Fruit fly (Drosophila melanogaster): ENCODE measurements around the gene CG9953.

CG9953 gene

DNA sequence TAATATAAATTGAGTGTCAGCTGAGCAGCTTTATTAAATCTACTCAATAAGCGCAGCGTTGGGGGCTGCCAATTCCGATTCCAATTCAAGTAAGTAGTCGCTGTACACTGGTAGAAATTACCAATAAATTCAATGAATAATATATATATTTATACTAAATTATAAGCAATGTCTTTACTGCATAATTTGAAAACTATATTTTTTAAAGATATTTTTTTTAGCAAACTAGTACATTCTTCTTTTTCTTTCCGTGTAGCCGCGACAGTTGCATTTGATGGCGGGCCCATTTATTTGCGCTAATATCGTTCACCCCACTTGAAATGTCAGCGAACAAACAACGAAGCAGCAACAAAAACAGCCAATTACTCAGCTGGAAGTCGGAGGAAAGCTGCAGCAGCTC lies 7.9 kb downstream of the CG9953 start:
- TF ChIP-seq Sin3A (optimal IDR thresholded peaks at IDR 0.05) (no peak), h (optimal IDR thresholded peaks at IDR 0.05) (no peak), Myc (optimal IDR thresholded peaks at IDR 0.05) (no peak), psq (optimal IDR thresholded peaks at IDR 0.05) (no peak), ttk (optimal IDR thresholded peaks at IDR 0.05) (no peak), insv (optimal IDR thresholded peaks at IDR 0.05) (no peak)

- TF ChIP-seq insv (optimal IDR thresholded peaks at IDR 0.05) (no peak), ttk (optimal IDR thresholded peaks at IDR 0.05) (no peak), Sin3A (optimal IDR thresholded peaks at IDR 0.05) (no peak), h (optimal IDR thresholded peaks at IDR 0.05) (no peak), psq (optimal IDR thresholded peaks at IDR 0.05) (no peak), Myc (optimal IDR thresholded peaks at IDR 0.05) (no peak)
Measured at dm6 chr3L:6978030-6978683, 8.7 kb downstream of the CG9953 start.

DNA sequence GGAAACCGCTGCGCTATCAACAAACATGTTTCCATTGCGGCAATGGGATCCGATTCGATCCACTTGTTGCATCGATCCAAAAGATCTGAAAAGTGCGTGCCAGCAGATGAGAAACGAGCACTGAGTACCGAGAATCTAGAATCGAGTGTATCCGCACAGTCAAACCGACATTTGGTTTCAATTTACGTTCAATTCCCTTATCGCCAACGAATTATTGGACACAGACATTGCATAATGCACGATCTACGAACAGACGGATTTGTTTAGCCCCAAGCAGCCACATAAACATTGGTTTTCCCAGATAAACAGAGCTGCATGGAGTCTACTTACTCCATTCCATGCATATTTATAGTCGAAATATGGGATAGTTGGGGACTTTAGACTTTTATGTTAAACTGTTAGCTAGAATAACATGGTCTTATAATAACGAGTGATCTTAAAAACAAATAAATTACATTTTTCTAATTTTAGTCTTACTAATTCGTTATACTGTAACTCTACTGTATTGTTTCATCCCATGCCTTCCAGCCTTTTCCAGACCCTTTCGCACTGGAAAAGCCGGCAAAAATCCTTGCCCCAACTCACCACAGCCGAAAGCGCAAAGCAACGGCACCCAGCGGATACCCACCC lies 9.4 kb downstream of the CG9953 start:
- TF ChIP-seq psq (optimal IDR thresholded peaks at IDR 0.05) (no peak), Myc (optimal IDR thresholded peaks at IDR 0.05) (no peak), ttk (optimal IDR thresholded peaks at IDR 0.05) (no peak), h (optimal IDR thresholded peaks at IDR 0.05) (no peak), Sin3A (optimal IDR thresholded peaks at IDR 0.05) (no peak), insv (optimal IDR thresholded peaks at IDR 0.05) (no peak)

dm6 chr3L:6979387-6980249 lies 10.2 kb downstream of the CG9953 start, which contains the start of gene Galphai:
Galphai (minus strand) TSS chr3L:6980044.
- TF ChIP-seq Myc (optimal IDR thresholded peaks at IDR 0.05) (no peak), Sin3A (optimal IDR thresholded peaks at IDR 0.05) (no peak), ttk (optimal IDR thresholded peaks at IDR 0.05) (no peak)

DNA sequence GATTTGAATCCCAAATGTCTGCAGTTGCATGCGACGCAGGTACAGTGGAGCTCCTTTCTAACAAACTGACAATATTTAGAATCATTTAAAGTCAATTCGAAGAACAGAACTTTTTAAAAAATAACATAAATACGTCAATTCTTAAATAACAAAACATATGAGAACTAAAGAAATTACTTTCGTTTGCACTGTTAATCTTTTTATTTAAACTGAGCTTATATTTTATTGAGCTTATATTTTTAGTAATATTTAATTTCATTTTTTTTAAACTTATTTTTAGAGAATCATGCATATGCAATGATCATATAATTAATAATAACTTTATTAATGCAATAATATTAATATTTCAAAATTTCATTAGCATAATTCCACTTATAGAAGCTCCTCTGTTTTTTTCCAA lies 11.1 kb downstream of the CG9953 start:
- no peak for TF ChIP-seq h (optimal IDR thresholded peaks at IDR 0.05)
- TF ChIP-seq Sin3A (optimal IDR thresholded peaks at IDR 0.05) = no peak
- TF ChIP-seq Myc (optimal IDR thresholded peaks at IDR 0.05) = no peak
- TF ChIP-seq ttk (optimal IDR thresholded peaks at IDR 0.05) = no peak
- no peak for TF ChIP-seq psq (optimal IDR thresholded peaks at IDR 0.05)
- TF ChIP-seq insv (optimal IDR thresholded peaks at IDR 0.05) = no peak

DNA sequence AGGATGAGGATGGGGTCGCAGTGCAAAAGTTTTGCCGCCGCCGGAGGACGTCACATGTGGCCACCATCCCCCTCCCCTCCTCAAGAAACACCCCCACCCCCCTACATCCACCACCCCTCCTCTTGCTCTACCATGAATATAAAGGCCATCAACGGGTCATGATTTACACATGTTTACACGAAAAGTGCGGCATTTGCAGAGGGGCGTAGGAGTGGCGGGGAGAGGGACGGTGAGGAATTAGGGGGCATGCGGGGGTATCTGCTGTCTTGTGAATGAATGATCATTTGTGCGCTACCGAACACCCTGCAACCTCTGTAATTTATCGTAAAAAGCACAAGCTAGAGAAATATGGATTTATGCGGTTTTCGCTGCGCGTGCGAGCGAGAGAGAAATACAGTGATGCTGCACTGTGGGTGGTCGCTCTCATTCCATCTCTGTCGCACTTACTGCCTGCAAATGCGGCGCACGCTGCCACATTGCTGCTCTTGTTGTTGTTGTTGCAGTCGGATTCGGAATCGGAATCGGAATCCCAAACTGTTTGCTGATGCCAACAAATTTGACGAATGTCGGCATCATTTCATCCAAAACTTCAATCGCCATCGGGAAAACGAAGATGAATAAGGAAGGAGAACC lies 11.8 kb downstream of the CG9953 start:
- TF ChIP-seq ttk (optimal IDR thresholded peaks at IDR 0.05) = no peak
- no peak for TF ChIP-seq h (optimal IDR thresholded peaks at IDR 0.05)
- no peak for TF ChIP-seq psq (optimal IDR thresholded peaks at IDR 0.05)
- TF ChIP-seq insv (optimal IDR thresholded peaks at IDR 0.05) = no peak
- TF ChIP-seq Myc (optimal IDR thresholded peaks at IDR 0.05) = no peak
- TF ChIP-seq Sin3A (optimal IDR thresholded peaks at IDR 0.05) = no peak

dm6 chr3L:6981823-6982222 lies 12.4 kb downstream of the CG9953 start:
- TF ChIP-seq psq (optimal IDR thresholded peaks at IDR 0.05) (no peak), ttk (optimal IDR thresholded peaks at IDR 0.05) (no peak), h (optimal IDR thresholded peaks at IDR 0.05) (no peak), Myc (optimal IDR thresholded peaks at IDR 0.05) (no peak), insv (optimal IDR thresholded peaks at IDR 0.05) (no peak), Sin3A (optimal IDR thresholded peaks at IDR 0.05) (no peak)

dm6 chr3L:6984486-6984885 lies 15.0 kb downstream of the CG9953 start, which contains the start of the genes CG32388 and CG43439:
CG32388 (minus strand) TSS chr3L:6984586.
CG43439 (minus strand) TSS chr3L:6984586.
- TF ChIP-seq Myc (optimal IDR thresholded peaks at IDR 0.05) = no peak
- no peak for TF ChIP-seq ttk (optimal IDR thresholded peaks at IDR 0.05)
- no peak for TF ChIP-seq insv (optimal IDR thresholded peaks at IDR 0.05)
- no peak for TF ChIP-seq h (optimal IDR thresholded peaks at IDR 0.05)
- TF ChIP-seq psq (optimal IDR thresholded peaks at IDR 0.05) = no peak
- TF ChIP-seq Sin3A (optimal IDR thresholded peaks at IDR 0.05) = no peak

DNA sequence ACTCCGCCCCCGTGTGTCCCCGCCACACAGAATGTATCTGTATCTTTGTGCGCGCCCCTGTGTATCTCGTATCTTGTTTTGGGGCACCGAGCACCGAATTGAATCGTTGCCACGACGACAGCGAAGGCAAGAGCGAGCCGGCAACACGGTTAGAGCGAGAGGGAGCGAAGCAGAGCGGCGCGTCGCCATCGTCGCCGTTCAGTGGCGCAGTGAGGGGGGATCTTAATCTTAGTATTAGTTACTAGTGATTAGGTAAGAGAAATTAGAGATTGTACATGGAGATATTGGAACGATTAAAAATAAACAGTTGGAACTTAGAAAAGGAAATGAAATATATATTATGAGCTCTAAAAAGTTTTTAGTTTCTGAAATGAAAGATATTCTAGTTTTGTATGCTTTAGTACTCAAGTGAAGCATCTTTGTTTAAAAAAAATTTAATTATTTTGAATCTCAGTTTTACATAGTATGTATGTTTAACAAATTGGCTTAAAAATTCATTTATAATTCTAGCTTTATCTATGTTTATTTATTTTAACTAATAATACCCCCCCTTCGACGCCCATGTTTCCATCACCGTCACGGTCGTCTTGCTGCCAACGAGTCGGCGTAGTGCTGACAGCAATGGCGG lies 19.6 kb downstream of the CG9953 start:
- TF ChIP-seq Myc (optimal IDR thresholded peaks at IDR 0.05) (no peak), ttk (optimal IDR thresholded peaks at IDR 0.05) (no peak), insv (optimal IDR thresholded peaks at IDR 0.05) (no peak), h (optimal IDR thresholded peaks at IDR 0.05) (no peak), psq (optimal IDR thresholded peaks at IDR 0.05) (no peak), Sin3A (optimal IDR thresholded peaks at IDR 0.05) (no peak)

DNA sequence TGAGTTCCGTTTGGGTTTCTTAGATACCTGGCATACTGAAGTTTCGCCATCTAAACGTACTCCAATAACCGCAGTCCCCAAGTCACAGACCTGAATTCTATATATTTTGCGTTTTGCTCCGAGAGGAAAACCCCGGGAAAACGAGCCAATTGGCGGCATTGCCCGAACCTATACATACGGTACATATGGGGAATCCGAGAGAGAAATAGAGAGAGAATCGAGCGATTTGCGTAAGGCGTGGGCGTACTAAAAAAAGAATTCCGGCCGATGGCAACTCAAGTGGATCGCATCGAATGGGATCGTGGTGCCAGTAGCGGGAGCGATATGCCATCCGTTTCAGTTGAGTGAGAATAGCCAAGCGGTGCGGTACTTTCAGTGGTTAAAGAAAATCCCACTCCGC lies 20.8 kb downstream of the CG9953 start, which contains the start of gene bin:
Gene bin (plus strand): TSS at position 335 of the 400 bp plus-strand sequence.
- TF ChIP-seq Sin3A (optimal IDR thresholded peaks at IDR 0.05) (no peak), Myc (optimal IDR thresholded peaks at IDR 0.05) (no peak), psq (optimal IDR thresholded peaks at IDR 0.05) (no peak), ttk (optimal IDR thresholded peaks at IDR 0.05) (no peak), h (optimal IDR thresholded peaks at IDR 0.05) (no peak), insv (optimal IDR thresholded peaks at IDR 0.05) (no peak)

DNA sequence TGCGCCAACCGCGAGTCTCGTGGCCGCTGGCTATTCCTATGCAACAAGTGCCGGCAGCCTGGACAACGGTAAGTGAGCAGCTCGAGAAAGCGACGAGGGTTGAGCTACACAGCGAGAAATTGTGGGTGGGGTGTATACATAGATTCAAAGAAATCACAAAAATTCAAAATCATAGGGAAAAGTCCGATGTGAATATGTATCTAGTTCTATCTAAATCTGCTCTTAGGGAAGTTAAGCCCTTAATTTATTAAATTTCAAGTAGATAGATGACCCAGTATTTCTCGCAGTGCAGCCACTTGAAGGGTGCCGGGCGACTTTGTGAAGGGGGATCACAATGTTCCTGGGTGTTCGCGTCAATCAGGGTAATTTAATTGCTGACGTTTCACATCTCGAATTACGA lies 23.9 kb downstream of the CG9953 start:
- no peak for TF ChIP-seq Sin3A (optimal IDR thresholded peaks at IDR 0.05)
- no peak for TF ChIP-seq insv (optimal IDR thresholded peaks at IDR 0.05)
- no peak for TF ChIP-seq Myc (optimal IDR thresholded peaks at IDR 0.05)
- no peak for TF ChIP-seq psq (optimal IDR thresholded peaks at IDR 0.05)
- no peak for TF ChIP-seq h (optimal IDR thresholded peaks at IDR 0.05)
- TF ChIP-seq ttk (optimal IDR thresholded peaks at IDR 0.05) = no peak

Measured in Kc167 (cell line).